Fruit fly (Drosophila melanogaster) whole organism: Measurements from ENCODE around the gene CG9733.

Experiments
- pan ChIP-seq: fragments of >200 bp; optimal IDR thresholded peaks from 2 replicates; lab custom pipeline; 2017
- usp ChIP-seq: fragments of >200 bp; optimal IDR thresholded peaks from 2 replicates; lab custom pipeline; 2017; ENCODE audit warnings: missing biosample characterization, missing genetic modification characterization, mixed read lengths

dm6 chr3R:30257588-30257987 is 11.1 kb upstream of the CG9733 start:
- TF ChIP-seq pan (lab: Kevin White, UChicago) (no peak), usp (no peak)
